Worm (Caenorhabditis elegans) whole organism, L2 larva: ENCODE measurements around the gene srlf-2.
A peak's percentile ranks its signal among the peaks of the same experiment; 100 is the strongest.

Experiments
- C34F6.9 ChIP-seq: fragments of 150-350 bp; optimal IDR thresholded peaks from 2 replicates; lab custom pipeline; 2014; ENCODE audit warnings: missing biosample characterization, missing genetic modification characterization
- F13H6.1 ChIP-seq: sonication (generic microtip); optimal IDR thresholded peaks from 2 replicates; lab custom pipeline; 2016; ENCODE audit warnings: missing genetic modification characterization, missing compliant biosample characterization
- R02D3.7 ChIP-seq: fragments of 150-350 bp; optimal IDR thresholded peaks from 2 replicates; lab custom pipeline; 2014; ENCODE audit warnings: missing biosample characterization, missing genetic modification characterization
- Y55F3AM.14 ChIP-seq: fragments of 200-800 bp; sonication (Bioruptor generic); optimal IDR thresholded peaks from 2 replicates; lab custom pipeline; 2018; ENCODE audit warnings: mild to moderate bottlenecking, missing genetic modification characterization, missing compliant biosample characterization
- ZK546.5 ChIP-seq: sonication (generic microtip); optimal IDR thresholded peaks from 2 replicates; lab custom pipeline; 2017; ENCODE audit warnings: missing biosample characterization, missing genetic modification characterization
- alr-1 ChIP-seq: fragments of 150-350 bp; optimal IDR thresholded peaks from 2 replicates; lab custom pipeline; 2014; ENCODE audit warnings: missing biosample characterization, missing genetic modification characterization
- aly-2 ChIP-seq: fragments of 150-350 bp; optimal IDR thresholded peaks from 2 replicates; lab custom pipeline; 2014; ENCODE audit warnings: missing biosample characterization, missing genetic modification characterization
- ama-1 ChIP-seq: fragments of 150-350 bp; optimal IDR thresholded peaks from 2 replicates; lab custom pipeline; 2018; ENCODE audit warnings: inconsistent platforms
- blmp-1 ChIP-seq: sonication (generic microtip); optimal IDR thresholded peaks from 2 replicates; lab custom pipeline; 2017; ENCODE audit warnings: missing genetic modification characterization, mild to moderate bottlenecking, missing compliant biosample characterization, antibody characterized with exemption, moderate library complexity; ENCODE audit not compliant: insufficient read depth
- ceh-16 ChIP-seq: fragments of 150-350 bp; optimal IDR thresholded peaks from 2 replicates; lab custom pipeline; 2014; ENCODE audit warnings: missing biosample characterization, missing genetic modification characterization
- ceh-82 ChIP-seq: fragments of 150-350 bp; optimal IDR thresholded peaks from 2 replicates; lab custom pipeline; 2014; ENCODE audit warnings: missing biosample characterization, missing genetic modification characterization
- crh-2 ChIP-seq: sonication (generic microtip); optimal IDR thresholded peaks from 2 replicates; lab custom pipeline; 2017; ENCODE audit warnings: missing biosample characterization, missing genetic modification characterization
- dmd-4 ChIP-seq: sonication (generic microtip); optimal IDR thresholded peaks from 2 replicates; lab custom pipeline; 2017; ENCODE audit warnings: missing biosample characterization, missing genetic modification characterization
- elt-1 ChIP-seq: fragments of 150-350 bp; optimal IDR thresholded peaks from 2 replicates; lab custom pipeline; 2014; ENCODE audit warnings: missing biosample characterization, missing genetic modification characterization
- elt-3 ChIP-seq: sonication (generic microtip); optimal IDR thresholded peaks from 2 replicates; lab custom pipeline; 2017; ENCODE audit warnings: missing biosample characterization, missing genetic modification characterization
- fos-1 ChIP-seq: fragments of 150-350 bp; optimal IDR thresholded peaks from 2 replicates; lab custom pipeline; 2014; ENCODE audit warnings: missing biosample characterization, missing genetic modification characterization
- gmeb-1 ChIP-seq: fragments of 150-350 bp; optimal IDR thresholded peaks from 2 replicates; lab custom pipeline; 2014; ENCODE audit warnings: missing biosample characterization, missing genetic modification characterization
- lin-11 ChIP-seq: fragments of 150-350 bp; sonication (generic microtip); optimal IDR thresholded peaks from 2 replicates; lab custom pipeline; 2014; ENCODE audit warnings: missing biosample characterization, missing genetic modification characterization, inconsistent platforms, mixed read lengths
- lin-13 ChIP-seq: fragments of 150-350 bp; optimal IDR thresholded peaks from 2 replicates; lab custom pipeline; 2014; ENCODE audit warnings: missing biosample characterization, missing genetic modification reagents, missing genetic modification characterization
- lin-39 ChIP-seq: fragments of 150-350 bp; optimal IDR thresholded peaks from 2 replicates; lab custom pipeline; 2014; ENCODE audit warnings: missing biosample characterization, missing genetic modification reagents, missing genetic modification characterization
- lsy-2 ChIP-seq, 2 experiments: fragments of 150-350 bp in 1 of 2; sonication (generic microtip) in 1 of 2; optimal IDR thresholded peaks; 2 replicates each; lab custom pipeline; 2014 to 2017; ENCODE audit warnings: missing biosample characterization in 2 of 2, missing genetic modification characterization in 2 of 2
- mab-5 ChIP-seq: fragments of 150-350 bp; optimal IDR thresholded peaks from 2 replicates; lab custom pipeline; 2014; ENCODE audit warnings: missing biosample characterization, missing genetic modification characterization
- mbf-1 ChIP-seq: sonication (generic microtip); optimal IDR thresholded peaks from 2 replicates; lab custom pipeline; 2017; ENCODE audit warnings: missing biosample characterization, missing genetic modification characterization
- mdl-1 ChIP-seq, 2 experiments: fragments of 150-350 bp in 1 of 2; sonication (generic microtip) in 1 of 2; optimal IDR thresholded peaks; 2 replicates each; lab custom pipeline; 2017; ENCODE audit warnings: missing biosample characterization in 2 of 2, missing genetic modification characterization in 2 of 2
- nhr-10 ChIP-seq: sonication (generic microtip); optimal IDR thresholded peaks from 2 replicates; lab custom pipeline; 2017; ENCODE audit warnings: missing biosample characterization, missing genetic modification characterization
- nhr-11 ChIP-seq: fragments of 150-350 bp; optimal IDR thresholded peaks from 2 replicates; lab custom pipeline; 2014; ENCODE audit warnings: missing biosample characterization, missing genetic modification characterization
- nhr-12 ChIP-seq: fragments of 150-350 bp; optimal IDR thresholded peaks from 2 replicates; lab custom pipeline; 2014; ENCODE audit warnings: missing biosample characterization, missing genetic modification characterization
- nhr-129 ChIP-seq: fragments of 150-350 bp; optimal IDR thresholded peaks from 2 replicates; lab custom pipeline; 2014; ENCODE audit warnings: missing biosample characterization, missing genetic modification characterization
- nhr-21 ChIP-seq: fragments of 150-350 bp; optimal IDR thresholded peaks from 2 replicates; lab custom pipeline; 2014; ENCODE audit warnings: missing biosample characterization, missing genetic modification characterization
- nhr-23 ChIP-seq: fragments of 150-350 bp; optimal IDR thresholded peaks from 2 replicates; lab custom pipeline; 2014; ENCODE audit warnings: missing biosample characterization, missing genetic modification reagents, missing genetic modification characterization
- nhr-237 ChIP-seq: fragments of 150-350 bp; optimal IDR thresholded peaks from 2 replicates; lab custom pipeline; 2014; ENCODE audit warnings: missing biosample characterization, missing genetic modification characterization
- nhr-25 ChIP-seq: fragments of 150-350 bp; sonication (generic microtip); optimal IDR thresholded peaks from 3 replicates; lab custom pipeline; 2014; ENCODE audit warnings: missing biosample characterization, missing genetic modification characterization
- nhr-77 ChIP-seq: fragments of 150-350 bp; optimal IDR thresholded peaks from 2 replicates; lab custom pipeline; 2014; ENCODE audit warnings: missing biosample characterization, missing genetic modification characterization
- peb-1 ChIP-seq: fragments of 150-350 bp; optimal IDR thresholded peaks from 2 replicates; lab custom pipeline; 2014; ENCODE audit warnings: missing biosample characterization, missing genetic modification characterization
- sem-4 ChIP-seq: fragments of 150-350 bp; optimal IDR thresholded peaks from 2 replicates; lab custom pipeline; 2014; ENCODE audit warnings: missing biosample characterization, missing genetic modification reagents, missing genetic modification characterization
- skn-1 ChIP-seq: sonication (generic microtip); optimal IDR thresholded peaks from 2 replicates; lab custom pipeline; 2017; ENCODE audit warnings: missing biosample characterization, missing genetic modification characterization
- sma-3 ChIP-seq: sonication (generic microtip); optimal IDR thresholded peaks from 2 replicates; lab custom pipeline; 2016; ENCODE audit warnings: missing genetic modification reagents, missing genetic modification characterization, missing compliant biosample characterization
- sma-9 ChIP-seq, 2 experiments: fragments of 150-350 bp in 1 of 2; sonication (generic microtip) in 1 of 2; optimal IDR thresholded peaks; 2 replicates each; lab custom pipeline; 2014 to 2016; ENCODE audit warnings: missing genetic modification characterization in 2 of 2, mild to moderate bottlenecking in 1 of 2, missing biosample characterization in 1 of 2, missing compliant biosample characterization in 1 of 2, missing genetic modification reagents in 1 of 2, moderate library complexity in 1 of 2
- snpc-4 ChIP-seq: fragments of 150-350 bp; optimal IDR thresholded peaks from 2 replicates; lab custom pipeline; 2014; ENCODE audit warnings: missing biosample characterization, missing genetic modification characterization
- unc-39 ChIP-seq: fragments of 150-350 bp; optimal IDR thresholded peaks from 2 replicates; lab custom pipeline; 2014; ENCODE audit warnings: missing biosample characterization, missing genetic modification characterization
- unc-55 ChIP-seq: fragments of 150-350 bp; sonication (generic microtip); optimal IDR thresholded peaks from 3 replicates; lab custom pipeline; 2014; ENCODE audit warnings: missing biosample characterization, missing genetic modification reagents, missing genetic modification characterization
- unc-62 ChIP-seq: fragments of 150-350 bp; optimal IDR thresholded peaks from 2 replicates; lab custom pipeline; 2014; ENCODE audit warnings: missing biosample characterization, missing genetic modification reagents, missing genetic modification characterization
- ztf-1 ChIP-seq: fragments of 200-800 bp; sonication (Bioruptor generic); conservative IDR thresholded peaks from 2 replicates; pipeline ENCODE4 v1.3.6; 2022; ENCODE audit warnings: missing genetic modification characterization, missing compliant biosample characterization
- ztf-11 ChIP-seq: sonication (generic microtip); optimal IDR thresholded peaks from 2 replicates; lab custom pipeline; 2017; ENCODE audit warnings: missing biosample characterization, missing genetic modification characterization
- ztf-4 ChIP-seq: fragments of 150-350 bp; optimal IDR thresholded peaks from 2 replicates; lab custom pipeline; 2014; ENCODE audit warnings: missing biosample characterization, missing genetic modification characterization

srlf-2 gene

ce11 chrIV:8532024-8532423 lies 42.0 kb downstream of the srlf-2 start:
- TF ChIP-seq snpc-4 (no peak), nhr-237 (tag; lab: Kevin White, UChicago) (no peak), Y55F3AM.14 (GFP tag; lab: Kevin White, UChicago) (no peak), fos-1 (tag; lab: Kevin White, UChicago) (peak; percentile 75), sma-9 (GFP tag; optimal IDR thresholded peaks at IDR 0.05; lab: Kevin White, UChicago) (peak; percentile 85), sma-9 (tag; optimal IDR thresholded peaks at IDR 0.05; lab: Kevin White, UChicago) (no peak), sma-3 (GFP tag; lab: Kevin White, UChicago) (peak; percentile 22), crh-2 (tag; lab: Kevin White, UChicago) (peak; percentile 11), nhr-129 (tag; lab: Kevin White, UChicago) (no peak), mdl-1 (tag; optimal IDR thresholded peaks at IDR 0.05; lab: Kevin White, UChicago) (no peak), skn-1 (tag; lab: Kevin White, UChicago) (no peak), mab-5 (tag; lab: Kevin White, UChicago) (no peak), mbf-1 (tag; lab: Kevin White, UChicago) (no peak), ceh-16 (tag; lab: Kevin White, UChicago) (no peak), R02D3.7 (no peak), F13H6.1 (tag; lab: Kevin White, UChicago) (no peak), dmd-4 (tag; lab: Kevin White, UChicago) (no peak), nhr-11 (tag; lab: Kevin White, UChicago) (no peak), elt-1 (no peak), ama-1 (lab: Kevin White, UChicago) (no peak), nhr-21 (no peak), unc-62 (GFP tag; lab: Kevin White, UChicago) (no peak), nhr-25 (no peak), unc-39 (tag; lab: Kevin White, UChicago) (no peak), ZK546.5 (no peak), lin-13 (no peak), ztf-11 (tag; lab: Kevin White, UChicago) (no peak), nhr-12 (tag; lab: Kevin White, UChicago) (no peak), nhr-77 (tag; lab: Kevin White, UChicago) (no peak), C34F6.9 (tag; lab: Kevin White, UChicago) (no peak), elt-3 (no peak), unc-55 (GFP tag; lab: Kevin White, UChicago) (no peak), blmp-1 (tag; lab: Kevin White, UChicago) (peak; percentile 67), gmeb-1 (tag; lab: Kevin White, UChicago) (no peak), alr-1 (tag; lab: Kevin White, UChicago) (no peak), nhr-10 (tag; lab: Kevin White, UChicago) (no peak), lin-11 (tag; lab: Kevin White, UChicago) (no peak), aly-2 (no peak), ztf-4 (no peak)

ce11 chrIV:8532796-8533195 lies 42.8 kb downstream of the srlf-2 start:
- TF ChIP-seq nhr-10 (tag; lab: Kevin White, UChicago) = no peak
- TF ChIP-seq unc-55 (GFP tag; lab: Kevin White, UChicago) = no peak
- peak; percentile 57 for TF ChIP-seq blmp-1 (tag; lab: Kevin White, UChicago)
- peak; percentile 9 for TF ChIP-seq sma-3 (GFP tag; lab: Kevin White, UChicago)
- peak; percentile 31 for TF ChIP-seq fos-1 (tag; lab: Kevin White, UChicago)
- no peak for TF ChIP-seq Y55F3AM.14 (GFP tag; lab: Kevin White, UChicago)
- TF ChIP-seq mdl-1 (tag; optimal IDR thresholded peaks at IDR 0.05; lab: Kevin White, UChicago) = peak in 1 of 2 experiments; percentile 19
- peak; percentile 73 for TF ChIP-seq sma-9 (GFP tag; optimal IDR thresholded peaks at IDR 0.05; lab: Kevin White, UChicago)
- TF ChIP-seq sma-9 (tag; optimal IDR thresholded peaks at IDR 0.05; lab: Kevin White, UChicago) = no peak

- peak; percentile 25 for TF ChIP-seq fos-1 (tag; lab: Kevin White, UChicago)
- no peak for TF ChIP-seq gmeb-1 (tag; lab: Kevin White, UChicago)
- TF ChIP-seq, all 48 proteins: peak for 1
Measured at ce11 chrIV:8534189-8534588, 44.2 kb downstream of the srlf-2 start.

ce11 chrIV:8534997-8535414 lies 45.0 kb downstream of the srlf-2 start:
- TF ChIP-seq ceh-16 (tag; lab: Kevin White, UChicago) (no peak), aly-2 (no peak), nhr-12 (tag; lab: Kevin White, UChicago) (no peak), ceh-82 (tag; lab: Kevin White, UChicago) (no peak), mab-5 (tag; lab: Kevin White, UChicago) (no peak), mbf-1 (tag; lab: Kevin White, UChicago) (no peak), ztf-4 (no peak), peb-1 (tag; lab: Kevin White, UChicago) (no peak), C34F6.9 (tag; lab: Kevin White, UChicago) (peak; percentile 0), sem-4 (tag; lab: Kevin White, UChicago) (no peak), nhr-23 (no peak), lin-13 (peak; percentile 40), lin-39 (tag; lab: Kevin White, UChicago) (no peak), lsy-2 (tag; optimal IDR thresholded peaks at IDR 0.05; lab: Kevin White, UChicago) (peak in 1 of 2 experiments; percentile 75), ztf-1 (no peak), mdl-1 (tag; optimal IDR thresholded peaks at IDR 0.05; lab: Kevin White, UChicago) (peak; percentile 36 to 69), nhr-10 (tag; lab: Kevin White, UChicago) (no peak), unc-62 (GFP tag; lab: Kevin White, UChicago) (no peak), alr-1 (tag; lab: Kevin White, UChicago) (no peak), nhr-237 (tag; lab: Kevin White, UChicago) (no peak), nhr-77 (tag; lab: Kevin White, UChicago) (no peak), ama-1 (lab: Kevin White, UChicago) (peak; percentile 80), fos-1 (tag; lab: Kevin White, UChicago) (peak; percentile 75), elt-3 (no peak), skn-1 (tag; lab: Kevin White, UChicago) (no peak)
